Worm (Caenorhabditis elegans) whole organism, L4/young adult: Measurements from ENCODE around the gene rgs-1.

Experiments
- dao-5 ChIP-seq: sonication (generic microtip); optimal IDR thresholded peaks from 2 replicates; lab custom pipeline; 2016; ENCODE audit warnings: missing genotype, missing genetic modification characterization, moderate library complexity, missing compliant biosample characterization
- him-1 ChIP-seq: sonication (generic microtip); optimal IDR thresholded peaks from 2 replicates; lab custom pipeline; 2016; ENCODE audit warnings: missing genotype, missing genetic modification reagents, missing genetic modification characterization, missing compliant biosample characterization

ce11 chrIII:10027947-10028346 is 11.6 kb upstream of the rgs-1 start, which contains the start of gene ins-23:
- TF ChIP-seq him-1 (no peak), dao-5 (tag; lab: Kevin White, UChicago) (no peak)
